Worm (Caenorhabditis elegans) whole organism, L4/young adult: ENCODE measurements around the gene moc-6.
"Not testable (repeated sequence)": the region's sequence is repeated elsewhere in the genome, so short reads cannot be mapped to it uniquely, and the experiment has no call there.

ENCODE experiments used
- dao-5 ChIP-seq: sonication (generic microtip); optimal IDR thresholded peaks from 2 replicates; lab custom pipeline; 2016; ENCODE audit warnings: missing genotype, missing genetic modification characterization, moderate library complexity, missing compliant biosample characterization
- him-1 ChIP-seq: sonication (generic microtip); optimal IDR thresholded peaks from 2 replicates; lab custom pipeline; 2016; ENCODE audit warnings: missing genotype, missing genetic modification reagents, missing genetic modification characterization, missing compliant biosample characterization

DNA sequence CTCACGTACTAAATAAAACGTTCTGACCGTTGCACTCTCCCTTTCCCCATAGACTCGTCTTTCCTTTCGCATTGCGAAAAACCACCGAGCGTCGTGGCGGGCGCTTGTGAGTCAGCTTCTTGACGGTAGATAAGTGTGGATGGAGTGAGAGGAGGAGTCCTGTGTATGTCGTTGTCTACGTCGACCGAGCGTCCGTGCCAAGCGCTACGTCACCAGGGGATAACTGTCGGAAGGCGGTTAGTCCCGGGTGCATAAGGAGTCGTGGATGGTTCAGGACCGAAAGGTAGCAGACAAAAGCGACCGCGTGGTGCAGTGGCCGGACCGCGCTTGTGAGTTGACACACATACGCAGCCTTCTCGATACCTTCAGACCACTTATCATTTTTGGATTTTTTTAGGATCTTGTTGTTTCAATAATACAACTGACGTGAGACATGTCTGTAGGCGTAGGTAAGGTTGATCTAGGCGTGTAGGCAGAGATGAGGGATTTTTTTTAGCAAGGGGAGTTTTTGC is 15.4 kb downstream of the moc-6 start:
- TF ChIP-seq dao-5 (tag; lab: Kevin White, UChicago) = peak; percentile 81
- TF ChIP-seq him-1 (tag; lab: Kevin White, UChicago) = not testable (repeated sequence)
